Fruit fly (Drosophila melanogaster): ENCODE measurements around the gene tal-2A.

dm6 chr3R:13785895-13786294 lies 27.0 kb upstream of the tal-2A start:
- TF ChIP-seq CG8159 (tag; optimal IDR thresholded peaks at IDR 0.05): no peak
- TF ChIP-seq CG17806 (tag; optimal IDR thresholded peaks at IDR 0.05): no peak
- TF ChIP-seq CG15710 (tag; optimal IDR thresholded peaks at IDR 0.05): no peak
- TF ChIP-seq fd96Ca (GFP tag; IDR thresholded peaks at IDR 0.05): no peak
- TF ChIP-seq EcR (GFP tag; optimal IDR thresholded peaks at IDR 0.05): no peak

Measured in whole organism, pupa.